Worm (Caenorhabditis elegans) whole organism, L2 larva: ENCODE measurements around the gene ZK945.4.
A peak's percentile ranks its signal among the peaks of the same experiment; 100 is the strongest.

Source experiments
- Y55F3AM.14 ChIP-seq: fragments of 200-800 bp; sonication (Bioruptor generic); optimal IDR thresholded peaks from 2 replicates; lab custom pipeline; 2018; ENCODE audit warnings: mild to moderate bottlenecking, missing genetic modification characterization, missing compliant biosample characterization
- ZK546.5 ChIP-seq: sonication (generic microtip); optimal IDR thresholded peaks from 2 replicates; lab custom pipeline; 2017; ENCODE audit warnings: missing biosample characterization, missing genetic modification characterization
- alr-1 ChIP-seq: fragments of 150-350 bp; optimal IDR thresholded peaks from 2 replicates; lab custom pipeline; 2014; ENCODE audit warnings: missing biosample characterization, missing genetic modification characterization
- aly-2 ChIP-seq: fragments of 150-350 bp; optimal IDR thresholded peaks from 2 replicates; lab custom pipeline; 2014; ENCODE audit warnings: missing biosample characterization, missing genetic modification characterization
- blmp-1 ChIP-seq: sonication (generic microtip); optimal IDR thresholded peaks from 2 replicates; lab custom pipeline; 2017; ENCODE audit warnings: missing genetic modification characterization, mild to moderate bottlenecking, missing compliant biosample characterization, antibody characterized with exemption, moderate library complexity; ENCODE audit not compliant: insufficient read depth
- ceh-16 ChIP-seq: fragments of 150-350 bp; optimal IDR thresholded peaks from 2 replicates; lab custom pipeline; 2014; ENCODE audit warnings: missing biosample characterization, missing genetic modification characterization
- crh-2 ChIP-seq: sonication (generic microtip); optimal IDR thresholded peaks from 2 replicates; lab custom pipeline; 2017; ENCODE audit warnings: missing biosample characterization, missing genetic modification characterization
- dmd-4 ChIP-seq: sonication (generic microtip); optimal IDR thresholded peaks from 2 replicates; lab custom pipeline; 2017; ENCODE audit warnings: missing biosample characterization, missing genetic modification characterization
- egl-27 ChIP-seq: sonication (generic microtip); optimal IDR thresholded peaks from 3 replicates; lab custom pipeline; 2017; ENCODE audit warnings: missing biosample characterization, missing genetic modification reagents, missing genetic modification characterization
- elt-1 ChIP-seq: fragments of 150-350 bp; optimal IDR thresholded peaks from 2 replicates; lab custom pipeline; 2014; ENCODE audit warnings: missing biosample characterization, missing genetic modification characterization
- elt-3 ChIP-seq: sonication (generic microtip); optimal IDR thresholded peaks from 2 replicates; lab custom pipeline; 2017; ENCODE audit warnings: missing biosample characterization, missing genetic modification characterization
- fos-1 ChIP-seq: fragments of 150-350 bp; optimal IDR thresholded peaks from 2 replicates; lab custom pipeline; 2014; ENCODE audit warnings: missing biosample characterization, missing genetic modification characterization
- lsy-2 ChIP-seq, 2 experiments: fragments of 150-350 bp in 1 of 2; sonication (generic microtip) in 1 of 2; optimal IDR thresholded peaks; 2 replicates each; lab custom pipeline; 2014 to 2017; ENCODE audit warnings: missing biosample characterization in 2 of 2, missing genetic modification characterization in 2 of 2
- mbf-1 ChIP-seq: sonication (generic microtip); optimal IDR thresholded peaks from 2 replicates; lab custom pipeline; 2017; ENCODE audit warnings: missing biosample characterization, missing genetic modification characterization
- mdl-1 ChIP-seq, 2 experiments: fragments of 150-350 bp in 1 of 2; sonication (generic microtip) in 1 of 2; optimal IDR thresholded peaks; 2 replicates each; lab custom pipeline; 2017; ENCODE audit warnings: missing biosample characterization in 2 of 2, missing genetic modification characterization in 2 of 2
- nhr-10 ChIP-seq: sonication (generic microtip); optimal IDR thresholded peaks from 2 replicates; lab custom pipeline; 2017; ENCODE audit warnings: missing biosample characterization, missing genetic modification characterization
- nhr-11 ChIP-seq: fragments of 150-350 bp; optimal IDR thresholded peaks from 2 replicates; lab custom pipeline; 2014; ENCODE audit warnings: missing biosample characterization, missing genetic modification characterization
- nhr-23 ChIP-seq: fragments of 150-350 bp; optimal IDR thresholded peaks from 2 replicates; lab custom pipeline; 2014; ENCODE audit warnings: missing biosample characterization, missing genetic modification reagents, missing genetic modification characterization
- nhr-237 ChIP-seq: fragments of 150-350 bp; optimal IDR thresholded peaks from 2 replicates; lab custom pipeline; 2014; ENCODE audit warnings: missing biosample characterization, missing genetic modification characterization
- nhr-25 ChIP-seq: fragments of 150-350 bp; sonication (generic microtip); optimal IDR thresholded peaks from 3 replicates; lab custom pipeline; 2014; ENCODE audit warnings: missing biosample characterization, missing genetic modification characterization
- skn-1 ChIP-seq: sonication (generic microtip); optimal IDR thresholded peaks from 2 replicates; lab custom pipeline; 2017; ENCODE audit warnings: missing biosample characterization, missing genetic modification characterization
- sma-3 ChIP-seq: sonication (generic microtip); optimal IDR thresholded peaks from 2 replicates; lab custom pipeline; 2016; ENCODE audit warnings: missing genetic modification reagents, missing genetic modification characterization, missing compliant biosample characterization
- sma-9 ChIP-seq, 2 experiments: fragments of 150-350 bp in 1 of 2; sonication (generic microtip) in 1 of 2; optimal IDR thresholded peaks; 2 replicates each; lab custom pipeline; 2014 to 2016; ENCODE audit warnings: missing genetic modification characterization in 2 of 2, mild to moderate bottlenecking in 1 of 2, missing biosample characterization in 1 of 2, missing compliant biosample characterization in 1 of 2, missing genetic modification reagents in 1 of 2, moderate library complexity in 1 of 2
- unc-39 ChIP-seq: fragments of 150-350 bp; optimal IDR thresholded peaks from 2 replicates; lab custom pipeline; 2014; ENCODE audit warnings: missing biosample characterization, missing genetic modification characterization
- unc-55 ChIP-seq: fragments of 150-350 bp; sonication (generic microtip); optimal IDR thresholded peaks from 3 replicates; lab custom pipeline; 2014; ENCODE audit warnings: missing biosample characterization, missing genetic modification reagents, missing genetic modification characterization
- unc-62 ChIP-seq: fragments of 150-350 bp; optimal IDR thresholded peaks from 2 replicates; lab custom pipeline; 2014; ENCODE audit warnings: missing biosample characterization, missing genetic modification reagents, missing genetic modification characterization
- ztf-1 ChIP-seq: fragments of 200-800 bp; sonication (Bioruptor generic); conservative IDR thresholded peaks from 2 replicates; pipeline ENCODE4 v1.3.6; 2022; ENCODE audit warnings: missing genetic modification characterization, missing compliant biosample characterization
- ztf-11 ChIP-seq: sonication (generic microtip); optimal IDR thresholded peaks from 2 replicates; lab custom pipeline; 2017; ENCODE audit warnings: missing biosample characterization, missing genetic modification characterization
- ztf-4 ChIP-seq: fragments of 150-350 bp; optimal IDR thresholded peaks from 2 replicates; lab custom pipeline; 2014; ENCODE audit warnings: missing biosample characterization, missing genetic modification characterization

The ZK945.4 gene

DNA sequence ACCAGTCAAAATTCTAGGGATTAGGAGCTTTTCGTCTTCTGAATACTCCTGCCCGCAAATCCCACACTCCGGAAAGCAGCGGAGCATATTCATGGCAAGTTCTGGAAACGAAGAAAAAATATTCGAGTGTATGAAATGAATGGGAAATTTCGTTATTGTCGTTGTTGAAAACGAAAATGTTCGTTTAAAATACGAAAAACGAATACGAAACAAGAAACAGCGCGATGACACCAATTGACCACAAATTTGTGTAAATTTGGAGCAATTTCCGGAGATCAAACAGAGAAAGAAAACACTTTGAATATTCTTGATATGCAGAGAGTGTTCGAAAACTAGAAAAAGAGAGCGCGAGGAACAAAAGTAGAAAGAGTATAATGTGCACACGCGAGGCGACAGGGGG is at the start of gene ZK945.4:
Gene ZK945.4, minus strand, starts transcription at position 101 of the 400 bp plus-strand sequence.
- TF ChIP-seq sma-3: no peak
- no peak for TF ChIP-seq blmp-1 (tag; lab: Kevin White, UChicago)
- TF ChIP-seq unc-55: no peak
- TF ChIP-seq lsy-2 (tag; optimal IDR thresholded peaks at IDR 0.05; lab: Kevin White, UChicago): no peak
- no peak for TF ChIP-seq unc-62
- no peak for TF ChIP-seq ZK546.5 (tag; lab: Kevin White, UChicago)
- TF ChIP-seq alr-1 (tag; lab: Kevin White, UChicago): no peak
- no peak for TF ChIP-seq elt-3 (tag; lab: Kevin White, UChicago)
- no peak for TF ChIP-seq aly-2 (tag; lab: Kevin White, UChicago)
- TF ChIP-seq nhr-11 (tag; lab: Kevin White, UChicago): no peak
- no peak for TF ChIP-seq ceh-16 (tag; lab: Kevin White, UChicago)
- TF ChIP-seq nhr-237: no peak
- no peak for TF ChIP-seq mbf-1 (tag; lab: Kevin White, UChicago)
- no peak for TF ChIP-seq sma-9 (GFP tag; optimal IDR thresholded peaks at IDR 0.05; lab: Kevin White, UChicago)
- no peak for TF ChIP-seq sma-9 (tag; optimal IDR thresholded peaks at IDR 0.05; lab: Kevin White, UChicago)
- no peak for TF ChIP-seq mdl-1 (tag; optimal IDR thresholded peaks at IDR 0.05; lab: Kevin White, UChicago)
- TF ChIP-seq Y55F3AM.14 (GFP tag; lab: Kevin White, UChicago): no peak
- TF ChIP-seq nhr-23 (tag; lab: Kevin White, UChicago): no peak

DNA sequence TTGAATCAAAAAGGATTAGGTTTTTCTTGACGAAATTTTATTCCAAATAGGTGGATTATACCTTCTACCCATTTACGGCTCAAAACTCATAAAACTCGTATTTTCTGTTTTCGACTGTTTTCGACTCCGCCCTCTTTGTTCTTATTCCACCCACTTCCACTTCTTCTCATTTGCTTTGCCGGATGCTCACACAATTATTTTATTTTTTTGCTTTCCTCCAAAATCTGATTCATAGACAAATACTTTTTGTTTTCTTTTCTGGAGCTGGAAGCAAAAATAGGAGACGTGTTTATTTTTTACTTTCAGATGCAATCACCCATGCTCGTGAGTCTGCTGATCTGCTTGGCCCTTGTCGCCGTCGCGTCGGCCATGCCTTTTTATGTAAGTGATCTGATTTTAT is 49.6 kb upstream of the ZK945.4 start, which contains the start of gene nlp-63:
Gene nlp-63, plus strand, starts transcription at position 301 of the 400 bp plus-strand sequence.
- TF ChIP-seq skn-1 (tag; lab: Kevin White, UChicago): no peak
- no peak for TF ChIP-seq mbf-1 (tag; lab: Kevin White, UChicago)
- no peak for TF ChIP-seq mdl-1 (tag; optimal IDR thresholded peaks at IDR 0.05; lab: Kevin White, UChicago)

DNA sequence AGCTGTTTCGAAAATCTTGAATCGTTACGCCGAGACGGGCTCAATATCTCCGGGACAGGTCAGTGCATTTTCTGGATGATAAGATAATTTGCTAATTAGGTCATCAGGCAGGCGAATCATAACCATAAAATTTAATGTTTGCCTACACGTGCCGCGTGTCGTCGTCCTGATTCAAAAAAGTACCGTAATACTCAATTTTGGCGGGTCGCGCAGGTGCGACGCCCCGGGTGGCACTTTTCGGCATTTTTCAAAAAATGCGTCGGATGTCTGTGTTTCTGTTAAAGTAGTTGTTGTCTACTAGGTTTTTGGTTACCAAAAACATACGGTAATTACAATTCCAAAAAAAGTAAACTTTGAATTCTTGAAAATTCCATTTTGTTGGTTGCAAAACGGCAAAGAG is 42.0 kb upstream of the ZK945.4 start:
- TF ChIP-seq ceh-16 (tag; lab: Kevin White, UChicago) (no peak), crh-2 (tag; lab: Kevin White, UChicago) (no peak), ztf-1 (GFP tag; lab: Robert Waterston, UW) (no peak), skn-1 (tag; lab: Kevin White, UChicago) (no peak), elt-1 (no peak), dmd-4 (no peak), unc-55 (no peak), ztf-4 (no peak), nhr-237 (no peak), mbf-1 (tag; lab: Kevin White, UChicago) (no peak), unc-39 (tag; lab: Kevin White, UChicago) (no peak), nhr-11 (tag; lab: Kevin White, UChicago) (no peak)

DNA sequence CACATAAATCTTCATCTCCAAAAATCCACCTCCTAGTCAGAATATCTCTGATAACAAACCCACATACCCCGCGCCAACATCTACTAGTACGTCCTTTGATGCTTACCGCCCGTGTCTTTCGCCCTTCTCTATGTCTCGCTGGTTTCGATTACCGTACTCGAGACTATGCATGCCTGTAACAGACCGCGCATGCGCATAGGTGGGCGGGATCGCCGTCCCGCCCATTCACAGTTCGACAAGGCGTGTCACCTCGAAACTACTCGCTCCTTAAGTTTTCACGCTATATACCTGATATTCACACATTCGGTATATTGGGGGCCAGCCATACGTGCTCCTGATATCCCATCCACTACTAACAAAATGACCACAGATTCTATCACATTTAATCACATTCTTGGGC is 41.0 kb upstream of the ZK945.4 start, which contains the start of gene pax-3:
Gene pax-3, plus strand, starts transcription at position 83 of the 400 bp plus-strand sequence.
- TF ChIP-seq crh-2 (tag; lab: Kevin White, UChicago) (no peak), nhr-25 (no peak), aly-2 (tag; lab: Kevin White, UChicago) (no peak), mdl-1 (tag; optimal IDR thresholded peaks at IDR 0.05; lab: Kevin White, UChicago) (no peak)

DNA sequence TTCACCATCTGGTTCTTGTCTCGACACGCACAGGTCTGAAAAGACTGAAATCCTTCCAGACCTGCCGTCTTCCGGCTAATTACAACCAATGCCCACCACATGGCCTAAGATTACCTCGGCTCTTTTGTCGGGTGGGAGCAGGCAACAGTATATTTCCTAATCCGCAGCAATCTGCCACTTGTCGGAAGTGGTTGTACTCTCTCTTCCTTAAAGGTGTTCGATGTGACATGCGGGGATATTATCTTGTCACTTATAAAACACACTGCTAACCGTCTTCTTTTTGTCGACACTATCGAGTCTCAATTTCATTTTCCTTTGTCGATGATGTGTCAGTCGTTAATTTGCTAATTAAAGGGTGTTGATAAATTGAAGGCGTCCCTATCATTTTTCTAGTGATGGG is 38.6 kb upstream of the ZK945.4 start, which contains the start of gene F27E5.3:
Gene F27E5.3, minus strand, starts transcription at position 101 of the 400 bp plus-strand sequence.
- no peak for TF ChIP-seq mdl-1 (tag; optimal IDR thresholded peaks at IDR 0.05; lab: Kevin White, UChicago)
- TF ChIP-seq dmd-4: no peak
- no peak for TF ChIP-seq unc-55
- no peak for TF ChIP-seq nhr-10 (tag; lab: Kevin White, UChicago)
- no peak for TF ChIP-seq ztf-11 (tag; lab: Kevin White, UChicago)
- TF ChIP-seq, all 48 proteins: peak for 0

DNA sequence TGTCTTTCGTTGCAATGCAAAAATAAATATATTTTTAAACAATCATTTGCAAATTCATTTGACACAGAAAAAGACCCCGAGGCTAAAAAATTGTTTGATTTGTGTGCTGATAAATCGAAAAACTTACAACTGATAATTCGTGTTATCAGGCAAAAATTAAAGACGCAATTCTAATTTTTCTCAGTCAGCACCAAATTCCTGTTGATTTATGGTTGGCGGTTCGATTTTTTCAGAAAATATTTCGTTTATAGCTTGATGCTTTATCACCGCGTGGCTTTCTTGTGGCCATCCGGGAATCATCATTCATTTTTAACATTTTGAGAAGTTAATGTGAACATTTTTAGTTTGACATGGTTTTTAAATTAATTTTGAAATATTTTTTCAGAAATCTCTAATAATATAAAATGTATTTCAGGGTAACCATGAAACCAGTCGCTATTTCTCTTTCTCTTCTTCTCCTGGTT is 33.7 kb upstream of the ZK945.4 start, which contains the start of gene asah-2:
Gene asah-2, plus strand, starts transcription at position 414 of the 464 bp plus-strand sequence.
- no peak for TF ChIP-seq egl-27 (tag; lab: Kevin White, UChicago)
- TF ChIP-seq sma-9 (GFP tag; optimal IDR thresholded peaks at IDR 0.05; lab: Kevin White, UChicago): peak; percentile 25
- no peak for TF ChIP-seq sma-9 (tag; optimal IDR thresholded peaks at IDR 0.05; lab: Kevin White, UChicago)
- peak; percentile 88 for TF ChIP-seq fos-1 (tag; lab: Kevin White, UChicago)
- TF ChIP-seq, all 48 proteins: peak for 2
